Worm (Caenorhabditis elegans) whole organism, L4 larva: ENCODE results near the gene clec-250.

Experiments used
- cey-2 ChIP-seq: sonication (generic microtip); optimal IDR thresholded peaks from 3 replicates; lab custom pipeline; 2017; ENCODE audit warnings: missing genetic modification characterization, mild to moderate bottlenecking, missing compliant biosample characterization, antibody characterized with exemption, borderline replicate concordance; ENCODE audit not compliant: insufficient read depth
- lin-13 ChIP-seq: fragments of 150-350 bp; optimal IDR thresholded peaks from 2 replicates; lab custom pipeline; 2014; ENCODE audit warnings: missing biosample characterization, missing genetic modification reagents, missing genetic modification characterization
- mdl-1 ChIP-seq, 2 experiments: fragments of 150-350 bp in 1 of 2; sonication (generic microtip) in 1 of 2; optimal IDR thresholded peaks; 2 replicates each; lab custom pipeline; 2014 to 2017; ENCODE audit warnings: missing biosample characterization in 2 of 2, missing genetic modification characterization in 2 of 2
- pha-4 ChIP-seq, 2 experiments: fragments of 150-350 bp in 1 of 2; fragments of 200-800 bp in 1 of 2; sonication (Bioruptor generic) in 1 of 2; IDR thresholded peaks in 1 of 2; optimal IDR thresholded peaks in 1 of 2; 2 replicates each; pipeline versions ENCODE4 v1.3.6 to Lab custom; 2014 to 2022; ENCODE audit warnings: missing genetic modification characterization in 2 of 2, missing genetic modification reagents in 2 of 2, missing biosample characterization in 1 of 2, missing compliant biosample characterization in 1 of 2

DNA sequence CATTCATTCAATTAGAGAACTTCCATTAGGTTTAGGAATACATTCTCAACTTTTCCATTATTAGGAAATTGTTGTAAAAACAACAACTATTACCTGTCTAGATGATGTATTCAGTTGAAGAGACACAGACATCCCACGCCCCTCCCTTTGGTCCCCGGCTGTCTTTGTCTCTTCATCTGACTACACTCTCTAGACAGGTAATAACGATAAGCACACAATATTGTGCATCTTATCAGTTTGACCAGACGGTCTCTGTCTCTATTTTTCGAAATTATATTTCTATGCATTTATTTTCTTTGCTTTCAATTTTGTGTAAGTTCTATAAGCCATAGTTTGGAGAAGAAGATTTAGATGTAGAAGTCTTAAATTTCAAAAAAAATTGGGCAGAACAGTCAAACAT lies 40.7 kb downstream of the clec-250 start, which contains the start of gene Y69H2.9:
- TF ChIP-seq pha-4 (GFP tag; IDR thresholded peaks at IDR 0.05; lab: Robert Waterston, UW) (no peak), pha-4 (tag; optimal IDR thresholded peaks at IDR 0.05; lab: Kevin White, UChicago) (no peak), lin-13 (no peak), mdl-1 (tag; optimal IDR thresholded peaks at IDR 0.05; lab: Kevin White, UChicago) (no peak), cey-2 (tag; lab: Kevin White, UChicago) (no peak)
